Worm (Caenorhabditis elegans) whole organism, L1 larva: ENCODE data around the gene cls-1.

Experiments
- jun-1 ChIP-seq: fragments of 150-350 bp; optimal IDR thresholded peaks from 2 replicates; lab custom pipeline; 2014; ENCODE audit warnings: missing biosample characterization, missing genetic modification reagents, missing genetic modification characterization
- lin-15B ChIP-seq: fragments of 150-350 bp; sonication (generic microtip); optimal IDR thresholded peaks from 3 replicates; lab custom pipeline; 2014; ENCODE audit warnings: missing biosample characterization, missing genetic modification characterization
- lin-35 ChIP-seq, 2 experiments: fragments of 150-350 bp; optimal IDR thresholded peaks; 2 replicates each; lab custom pipeline; 2014; ENCODE audit warnings: missing biosample characterization in 2 of 2, missing genetic modification characterization in 2 of 2, missing genetic modification reagents in 2 of 2

DNA sequence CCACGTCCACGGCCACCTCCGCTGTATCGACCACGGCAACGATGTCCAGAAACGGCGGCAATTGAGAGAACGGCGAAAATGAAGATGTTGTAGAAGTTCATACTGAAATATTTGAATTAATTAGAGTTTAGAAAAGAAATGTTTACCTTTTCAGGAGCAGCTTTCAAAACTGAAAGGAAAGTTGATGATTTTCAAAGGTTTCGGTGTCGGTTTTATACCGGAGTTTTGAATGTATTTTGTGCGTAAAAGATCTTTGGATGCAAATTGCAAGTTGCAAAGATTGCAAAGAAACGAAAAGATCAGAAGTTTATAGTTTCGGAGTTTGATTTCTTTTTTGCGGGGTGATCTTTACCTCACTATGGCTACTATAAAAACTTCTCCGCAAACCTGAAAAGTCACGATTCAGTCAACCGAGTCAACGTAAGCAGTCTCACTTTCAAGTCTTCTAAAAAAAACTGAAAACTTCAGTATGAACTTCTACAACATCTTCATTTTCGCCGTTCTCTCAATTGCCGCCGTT lies 49.1 kb upstream of the cls-1 start, which contains the start of the genes fipr-19 and fipr-18:
- TF ChIP-seq lin-35 (GFP tag; optimal IDR thresholded peaks at IDR 0.05; lab: Kevin White, UChicago): no peak
- TF ChIP-seq lin-15B: no peak
- no peak for TF ChIP-seq jun-1 (tag; lab: Kevin White, UChicago)
